Fruit fly (Drosophila melanogaster) whole organism, embryonic: Measurements from ENCODE around the gene Cpr30F.
A peak's percentile ranks its signal among the peaks of the same experiment; 100 is the strongest.

Source experiments
- Antp ChIP-seq: fragments of 200-800 bp; sonication (Bioruptor generic); optimal IDR thresholded peaks from 3 replicates; lab custom pipeline; 2016; ENCODE audit warnings: missing biosample characterization, missing genetic modification characterization
- Awh ChIP-seq: fragments of 200-800 bp; sonication (Bioruptor generic); IDR thresholded peaks from 2 replicates; pipeline ENCODE4, ENCODE4 v1.3.6; 2022; ENCODE audit warnings: missing biosample characterization, missing genetic modification characterization
- Blimp-1 ChIP-seq: fragments of 200-800 bp; sonication (Bioruptor generic); optimal IDR thresholded peaks from 3 replicates; lab custom pipeline; 2018; ENCODE audit warnings: missing biosample characterization, missing genetic modification characterization, mild to moderate bottlenecking, moderate library complexity, missing genetic modification reagents
- CG11696 ChIP-seq: fragments of 200-800 bp; sonication (Bioruptor generic); IDR thresholded peaks from 2 replicates; pipeline ENCODE4 v1.3.6; 2022; ENCODE audit warnings: missing biosample characterization, missing genetic modification characterization
- CG12236 ChIP-seq: fragments of 200-800 bp; sonication (Bioruptor generic); optimal IDR thresholded peaks from 2 replicates; lab custom pipeline; 2016; ENCODE audit warnings: missing biosample characterization, missing genetic modification characterization
- CG13624 ChIP-seq: fragments of 200-800 bp; sonication (Bioruptor generic); optimal IDR thresholded peaks from 2 replicates; lab custom pipeline; 2016; ENCODE audit warnings: missing biosample characterization, missing genetic modification characterization
- CG14014 ChIP-seq: fragments of 200-800 bp; sonication (Bioruptor generic); IDR thresholded peaks from 2 replicates; pipeline ENCODE4 v1.3.6; 2022; ENCODE audit warnings: missing biosample characterization, missing genetic modification characterization
- CG14710 ChIP-seq: fragments of 200-800 bp; sonication (Bioruptor generic); optimal IDR thresholded peaks from 3 replicates; lab custom pipeline; 2019; ENCODE audit warnings: missing biosample characterization, mild to moderate bottlenecking, missing genetic modification characterization, moderate library complexity
- CG15073 ChIP-seq: fragments of 200-800 bp; sonication (Bioruptor generic); optimal IDR thresholded peaks from 2 replicates; lab custom pipeline; 2016; ENCODE audit warnings: missing biosample characterization, missing genetic modification characterization
- CG15696 ChIP-seq: fragments of 200-800 bp; sonication (Bioruptor generic); optimal IDR thresholded peaks from 2 replicates; lab custom pipeline; 2019; ENCODE audit warnings: missing biosample characterization, mild to moderate bottlenecking, missing genetic modification characterization, moderate library complexity
- CG17912 ChIP-seq: fragments of 200-800 bp; sonication (Bioruptor generic); optimal IDR thresholded peaks from 2 replicates; lab custom pipeline; 2018; ENCODE audit warnings: missing biosample characterization, mild to moderate bottlenecking, missing genetic modification characterization
- CG2120 ChIP-seq: fragments of 200-800 bp; sonication (Bioruptor generic); optimal IDR thresholded peaks from 3 replicates; lab custom pipeline; 2016; ENCODE audit warnings: missing biosample characterization, missing genetic modification characterization
- CG2678 ChIP-seq: fragments of 200-800 bp; sonication (Bioruptor generic); optimal IDR thresholded peaks from 3 replicates; lab custom pipeline; 2019; ENCODE audit warnings: missing biosample characterization, mild to moderate bottlenecking, missing genetic modification characterization, moderate library complexity
- CG31388 ChIP-seq: fragments of 200-800 bp; sonication (Bioruptor generic); optimal IDR thresholded peaks from 2 replicates; lab custom pipeline; 2016; ENCODE audit warnings: missing biosample characterization, missing genetic modification characterization
- CG3163 ChIP-seq: fragments of 200-800 bp; sonication (Bioruptor generic); optimal IDR thresholded peaks from 3 replicates; lab custom pipeline; 2016; ENCODE audit warnings: missing biosample characterization, missing genetic modification characterization
- CG32532 ChIP-seq: fragments of 200-800 bp; sonication (Bioruptor generic); IDR thresholded peaks from 2 replicates; pipeline ENCODE4 v1.3.6; 2022; ENCODE audit warnings: missing biosample characterization, missing genetic modification characterization
- CG3281 ChIP-seq: fragments of 200-800 bp; sonication (Bioruptor generic); optimal IDR thresholded peaks from 3 replicates; lab custom pipeline; 2017; ENCODE audit warnings: missing biosample characterization, mild to moderate bottlenecking, missing genetic modification characterization
- CG4404 ChIP-seq: fragments of 200-800 bp; sonication (Bioruptor generic); IDR thresholded peaks from 2 replicates; pipeline ENCODE4 v1.3.6; 2022; ENCODE audit warnings: missing biosample characterization, missing genetic modification characterization
- CG4617 ChIP-seq: fragments of 200-800 bp; sonication (Bioruptor generic); optimal IDR thresholded peaks from 3 replicates; lab custom pipeline; 2016; ENCODE audit warnings: missing biosample characterization, missing genetic modification characterization, borderline replicate concordance
- CG6654 ChIP-seq: fragments of 200-800 bp; sonication (Bioruptor generic); optimal IDR thresholded peaks from 2 replicates; lab custom pipeline; 2017; ENCODE audit warnings: missing biosample characterization, mild to moderate bottlenecking, missing genetic modification characterization
- CG9437 ChIP-seq: fragments of 200-800 bp; sonication (Bioruptor generic); optimal IDR thresholded peaks from 2 replicates; lab custom pipeline; 2018; ENCODE audit warnings: missing biosample characterization, mild to moderate bottlenecking, missing genetic modification characterization
- Chrac-16 ChIP-seq: fragments of 200-800 bp; sonication (Bioruptor generic); optimal IDR thresholded peaks from 3 replicates; lab custom pipeline; 2016; ENCODE audit warnings: missing biosample characterization, missing genetic modification characterization
- D19B ChIP-seq: fragments of 200-800 bp; sonication (Bioruptor generic); optimal IDR thresholded peaks from 2 replicates; lab custom pipeline; 2017; ENCODE audit warnings: missing biosample characterization, mild to moderate bottlenecking, missing genetic modification characterization
- Dip2 ChIP-seq: fragments of 200-800 bp; sonication (Bioruptor generic); IDR thresholded peaks from 2 replicates; pipeline ENCODE4 v1.3.6; 2022; ENCODE audit warnings: missing biosample characterization, missing genetic modification characterization
- Dp ChIP-seq: fragments of 200-800 bp; sonication (Bioruptor generic); optimal IDR thresholded peaks from 2 replicates; lab custom pipeline; 2018; ENCODE audit warnings: missing biosample characterization, mild to moderate bottlenecking, missing genetic modification characterization, moderate library complexity
- Ets65A ChIP-seq: fragments of 200-800 bp; sonication (Bioruptor generic); peaks from one replicate; lab custom pipeline; 2016; ENCODE audit warnings: missing biosample characterization, missing genetic modification characterization
- Mrtf ChIP-seq: fragments of 200-800 bp; sonication (Bioruptor generic); IDR thresholded peaks from 3 replicates; pipeline ENCODE4 v1.3.6; 2022; ENCODE audit warnings: missing biosample characterization, missing genetic modification characterization
- Sry-δ ChIP-seq: fragments of 200-800 bp; sonication (Bioruptor generic); optimal IDR thresholded peaks from 2 replicates; lab custom pipeline; 2016; ENCODE audit warnings: missing biosample characterization, missing genetic modification characterization
- Ssrp ChIP-seq: fragments of 200-800 bp; sonication (Bioruptor generic); optimal IDR thresholded peaks from 2 replicates; lab custom pipeline; 2018; ENCODE audit warnings: missing biosample characterization, mild to moderate bottlenecking, missing genetic modification characterization, moderate library complexity
- YL-1 ChIP-seq: fragments of 200-800 bp; sonication (Bioruptor generic); optimal IDR thresholded peaks from 3 replicates; lab custom pipeline; 2017; ENCODE audit warnings: missing biosample characterization, mild to moderate bottlenecking, missing genetic modification characterization
- bab2 ChIP-seq: fragments of 200-800 bp; sonication (Bioruptor generic); optimal IDR thresholded peaks from 2 replicates; lab custom pipeline; 2016; ENCODE audit warnings: missing biosample characterization, missing genetic modification characterization
- bsh ChIP-seq, 2 experiments: fragments of 200-800 bp; sonication (Bioruptor generic); optimal IDR thresholded peaks; 2 replicates each; lab custom pipeline; 2017 to 2018; ENCODE audit warnings: mild to moderate bottlenecking in 2 of 2, missing biosample characterization in 2 of 2, missing genetic modification characterization in 2 of 2, moderate library complexity in 1 of 2
- cg ChIP-seq: fragments of 200-800 bp; sonication (Bioruptor generic); optimal IDR thresholded peaks from 3 replicates; lab custom pipeline; 2019; ENCODE audit warnings: missing biosample characterization, mild to moderate bottlenecking, missing genetic modification characterization, moderate library complexity
- ci ChIP-seq: fragments of 200-800 bp; sonication (Bioruptor generic); IDR thresholded peaks from 3 replicates; pipeline ENCODE4 v1.3.6; 2022; ENCODE audit warnings: missing biosample characterization, missing genetic modification characterization
- dan ChIP-seq: fragments of 200-800 bp; sonication (Bioruptor generic); IDR thresholded peaks from 2 replicates; pipeline ENCODE4 v1.3.6; 2022; ENCODE audit warnings: missing biosample characterization, missing genetic modification characterization
- hth ChIP-seq: fragments of >200 bp; optimal IDR thresholded peaks from 2 replicates; lab custom pipeline; 2017; ENCODE audit warnings: inconsistent platforms
- insv ChIP-seq, 2 experiments: fragments of 200-800 bp; sonication (Bioruptor generic); optimal IDR thresholded peaks; 3 replicates each; lab custom pipeline; 2016 to 2018; ENCODE audit warnings: missing biosample characterization in 2 of 2, missing genetic modification characterization in 2 of 2
- lov ChIP-seq, 2 experiments: fragments of 200-800 bp in 1 of 2; fragments of >200 bp in 1 of 2; sonication (Bioruptor generic) in 1 of 2; IDR thresholded peaks in 1 of 2; optimal IDR thresholded peaks in 1 of 2; 2 replicates in 1 of 2; 3 replicates in 1 of 2; pipeline versions ENCODE4 v1.3.6 to Lab custom; 2017 to 2022; ENCODE audit warnings: missing biosample characterization in 1 of 2, missing genetic modification characterization in 1 of 2
- org-1 ChIP-seq: fragments of 200-800 bp; sonication (Bioruptor generic); optimal IDR thresholded peaks from 2 replicates; lab custom pipeline; 2017; ENCODE audit warnings: missing biosample characterization, missing genetic modification characterization
- pb ChIP-seq: fragments of 200-800 bp; sonication (Bioruptor generic); optimal IDR thresholded peaks from 3 replicates; lab custom pipeline; 2016; ENCODE audit warnings: missing biosample characterization, missing genetic modification characterization
- phol ChIP-seq: fragments of 200-800 bp; sonication (Bioruptor generic); optimal IDR thresholded peaks from 3 replicates; lab custom pipeline; 2018; ENCODE audit warnings: missing biosample characterization, mild to moderate bottlenecking, missing genetic modification characterization, moderate library complexity
- pita ChIP-seq: fragments of 200-800 bp; sonication (Bioruptor generic); optimal IDR thresholded peaks from 2 replicates; lab custom pipeline; 2017; ENCODE audit warnings: missing biosample characterization, mild to moderate bottlenecking, missing genetic modification characterization
- pum ChIP-seq: fragments of 200-800 bp; sonication (Bioruptor generic); optimal IDR thresholded peaks from 2 replicates; lab custom pipeline; 2016; ENCODE audit warnings: missing biosample characterization, missing genetic modification characterization
- sens ChIP-seq: fragments of 200-800 bp; sonication (Bioruptor generic); peaks from one replicate; lab custom pipeline; 2016; ENCODE audit warnings: missing biosample characterization, missing genetic modification characterization
- shn ChIP-seq: fragments of 200-800 bp; sonication (Bioruptor generic); optimal IDR thresholded peaks from 3 replicates; lab custom pipeline; 2016; ENCODE audit warnings: missing biosample characterization, missing genetic modification characterization
- sisA ChIP-seq: fragments of 200-800 bp; sonication (Bioruptor generic); IDR thresholded peaks from 2 replicates; pipeline ENCODE4 v1.3.6; 2022; ENCODE audit warnings: missing biosample characterization, missing genetic modification characterization
- sqz ChIP-seq: fragments of 200-800 bp; sonication (Bioruptor generic); optimal IDR thresholded peaks from 3 replicates; lab custom pipeline; 2018; ENCODE audit warnings: missing biosample characterization, mild to moderate bottlenecking, missing genetic modification characterization
- sug ChIP-seq: fragments of 200-800 bp; optimal IDR thresholded peaks from 2 replicates; lab custom pipeline; 2019; ENCODE audit warnings: missing biosample characterization, mild to moderate bottlenecking, missing genetic modification characterization, moderate library complexity
- tx ChIP-seq: fragments of 200-800 bp; sonication (Bioruptor generic); optimal IDR thresholded peaks from 2 replicates; lab custom pipeline; 2016; ENCODE audit warnings: missing biosample characterization, missing genetic modification characterization
- usp ChIP-seq: fragments of >200 bp; optimal IDR thresholded peaks from 2 replicates; lab custom pipeline; 2017; ENCODE audit warnings: missing biosample characterization, missing genetic modification characterization

Gene Cpr30F

dm6 chr2L:9915011-9915850, 17.7 kb downstream of the Cpr30F start, which contains the start of gene yip2 (continued):
- no peak for TF ChIP-seq CG15073
- peak; percentile 18 for TF ChIP-seq tx (GFP tag; lab: Kevin White, UChicago)
- no peak for TF ChIP-seq CG4617
- peak; percentile 83 for TF ChIP-seq CG2120 (GFP tag; lab: Kevin White, UChicago)
- TF ChIP-seq CG4404 (GFP tag; lab: Robert Waterston, UW): no peak
- TF ChIP-seq CG3163 (GFP tag; lab: Kevin White, UChicago): peak; percentile 48
- no peak for TF ChIP-seq Dip2 (GFP tag; lab: Robert Waterston, UW)
- TF ChIP-seq CG14710: no peak
- no peak for TF ChIP-seq hth
- TF ChIP-seq CG3281: peak; percentile 57
- peak; percentile 53 for TF ChIP-seq phol (tag; lab: Kevin White, UChicago)
- TF ChIP-seq CG9437: no peak
- peak; percentile 60 for TF ChIP-seq shn (GFP tag; lab: Kevin White, UChicago)
- TF ChIP-seq sens (GFP tag; lab: Kevin White, UChicago): peak; percentile 83
- TF ChIP-seq insv (GFP tag; optimal IDR thresholded peaks at IDR 0.05; lab: Kevin White, UChicago): no peak
- TF ChIP-seq CG6654 (GFP tag; lab: Kevin White, UChicago): no peak
- TF ChIP-seq lov (optimal IDR thresholded peaks at IDR 0.05; lab: Kevin White, UChicago): no peak
- no peak for TF ChIP-seq lov (GFP tag; IDR thresholded peaks at IDR 0.05; lab: Robert Waterston, UW)
- TF ChIP-seq CG31388 (GFP tag; lab: Kevin White, UChicago): no peak
- 0 out of 2 replicates have a peak, but pooled peaks have one; percentile 17 for TF ChIP-seq sisA
- no peak for TF ChIP-seq pum (GFP tag; lab: Kevin White, UChicago)
- TF ChIP-seq Antp (GFP tag; lab: Kevin White, UChicago): peak; percentile 55
- peak; percentile 25 for TF ChIP-seq Chrac-16 (GFP tag; lab: Kevin White, UChicago)
- peak; percentile 58 to 100 for TF ChIP-seq bsh (GFP tag; optimal IDR thresholded peaks at IDR 0.05; lab: Kevin White, UChicago)
- TF ChIP-seq CG15696 (tag; lab: Kevin White, UChicago): no peak
- no peak for TF ChIP-seq Sry-δ
- no peak for TF ChIP-seq sqz (GFP tag; lab: Kevin White, UChicago)
- peak; percentile 63; the same call in 1 of the 2 replicates for TF ChIP-seq CG32532 (GFP tag; lab: Robert Waterston, UW)
- no peak for TF ChIP-seq CG17912 (GFP tag; lab: Kevin White, UChicago)
- 0 out of 2 replicates have a peak, but pooled peaks have one; percentile 43 for TF ChIP-seq Awh (GFP tag; lab: Robert Waterston, UW)
- peak; percentile 61 for TF ChIP-seq bab2 (GFP tag; lab: Kevin White, UChicago)
- no peak for TF ChIP-seq dan (GFP tag; lab: Robert Waterston, UW)
- peak; percentile 52 for TF ChIP-seq YL-1 (GFP tag; lab: Kevin White, UChicago)
- no peak for TF ChIP-seq Mrtf (GFP tag; lab: Robert Waterston, UW)
- TF ChIP-seq sug (tag; lab: Kevin White, UChicago): peak; percentile 95
- no peak for TF ChIP-seq pita
- TF ChIP-seq CG13624 (GFP tag; lab: Kevin White, UChicago): peak; percentile 37
- peak; percentile 26 for TF ChIP-seq Ets65A
- TF ChIP-seq usp (GFP tag; lab: Kevin White, UChicago): no peak
- TF ChIP-seq ci (GFP tag; lab: Robert Waterston, UW): peak; percentile 93
- TF ChIP-seq pb (GFP tag; lab: Kevin White, UChicago): no peak
- TF ChIP-seq Blimp-1 (GFP tag; lab: Kevin White, UChicago): peak; percentile 42
- no peak for TF ChIP-seq Dp (GFP tag; lab: Kevin White, UChicago)
- TF ChIP-seq cg: no peak
- peak; percentile 40 for TF ChIP-seq D19B (GFP tag; lab: Kevin White, UChicago)
- peak; percentile 17 for TF ChIP-seq CG12236 (GFP tag; lab: Kevin White, UChicago)
- peak; percentile 10 for TF ChIP-seq org-1 (GFP tag; lab: Kevin White, UChicago)
- peak; percentile 32; the same call in 1 of the 2 replicates for TF ChIP-seq CG11696 (GFP tag; lab: Robert Waterston, UW)
- TF ChIP-seq CG2678 (tag; lab: Kevin White, UChicago): peak; percentile 68
- TF ChIP-seq CG14014: peak; percentile 70
- peak; percentile 29 for TF ChIP-seq Ssrp (tag; lab: Kevin White, UChicago)
